Worm (Caenorhabditis elegans) whole organism, mixed stage, embryonic: ENCODE results near the gene col-8.

Source experiments
- M03D4.4 ChIP-seq: sonication (generic microtip); optimal IDR thresholded peaks from 2 replicates; lab custom pipeline; 2017; ENCODE audit warnings: mild to moderate bottlenecking, missing genetic modification characterization, missing compliant biosample characterization
- bed-3 ChIP-seq: fragments of 200-800 bp; sonication (Bioruptor generic); optimal IDR thresholded peaks from 3 replicates; lab custom pipeline; 2018; ENCODE audit warnings: mild to moderate bottlenecking, missing genetic modification characterization, moderate library complexity, missing compliant biosample characterization
- blmp-1 ChIP-seq: fragments of 150-350 bp; optimal IDR thresholded peaks from 2 replicates; lab custom pipeline; 2014; ENCODE audit warnings: missing biosample characterization, missing genetic modification characterization
- ceh-39 ChIP-seq: fragments of 150-350 bp; optimal IDR thresholded peaks from 2 replicates; lab custom pipeline; 2014; ENCODE audit warnings: missing biosample characterization, missing genetic modification characterization
- ceh-43 ChIP-seq: fragments of 200-800 bp; sonication (Bioruptor generic); optimal IDR thresholded peaks from 2 replicates; lab custom pipeline; 2018; ENCODE audit warnings: mild to moderate bottlenecking, missing genetic modification characterization, moderate library complexity, missing compliant biosample characterization
- ceh-83 ChIP-seq: fragments of 200-800 bp; sonication (Bioruptor generic); optimal IDR thresholded peaks from 2 replicates; lab custom pipeline; 2018; ENCODE audit warnings: mild to moderate bottlenecking, missing genetic modification characterization, missing compliant biosample characterization
- ces-1 ChIP-seq: fragments of 150-350 bp; optimal IDR thresholded peaks from 2 replicates; lab custom pipeline; 2014; ENCODE audit warnings: missing biosample characterization, missing genetic modification reagents, missing genetic modification characterization
- cnd-1 ChIP-seq: fragments of 200-800 bp; sonication (Bioruptor generic); optimal IDR thresholded peaks from 2 replicates; lab custom pipeline; 2018; ENCODE audit warnings: mild to moderate bottlenecking, missing genetic modification characterization, missing compliant biosample characterization
- drap-1 ChIP-seq: fragments of 200-800 bp; sonication (Bioruptor generic); optimal IDR thresholded peaks from 3 replicates; lab custom pipeline; 2018; ENCODE audit warnings: mild to moderate bottlenecking, missing genetic modification characterization, missing compliant biosample characterization
- elt-1 ChIP-seq: sonication (generic microtip); optimal IDR thresholded peaks from 2 replicates; lab custom pipeline; 2017; ENCODE audit warnings: missing genetic modification characterization, mild to moderate bottlenecking, missing compliant biosample characterization, antibody characterized with exemption, moderate library complexity, borderline replicate concordance; ENCODE audit not compliant: insufficient read depth
- elt-3 ChIP-seq: fragments of 150-350 bp; optimal IDR thresholded peaks from 2 replicates; lab custom pipeline; 2014; ENCODE audit warnings: missing biosample characterization, missing genetic modification characterization
- flh-1 ChIP-seq: fragments of 200-800 bp; sonication (Bioruptor generic); optimal IDR thresholded peaks from 2 replicates; lab custom pipeline; 2018; ENCODE audit warnings: mild to moderate bottlenecking, missing genetic modification characterization, moderate library complexity, missing compliant biosample characterization
- ham-2 ChIP-seq: fragments of 200-800 bp; sonication (Bioruptor generic); optimal IDR thresholded peaks from 2 replicates; lab custom pipeline; 2018; ENCODE audit warnings: mild to moderate bottlenecking, missing genetic modification characterization, missing compliant biosample characterization
- hlh-1 ChIP-seq: fragments of 150-350 bp; optimal IDR thresholded peaks from 2 replicates; lab custom pipeline; 2014; ENCODE audit warnings: missing biosample characterization, missing genetic modification reagents, missing genetic modification characterization
- lin-13 ChIP-seq: fragments of 150-350 bp; optimal IDR thresholded peaks from 2 replicates; lab custom pipeline; 2014; ENCODE audit warnings: missing biosample characterization, missing genetic modification characterization
- lin-32 ChIP-seq: fragments of 200-800 bp; sonication (Bioruptor generic); optimal IDR thresholded peaks from 2 replicates; lab custom pipeline; 2018; ENCODE audit warnings: mild to moderate bottlenecking, missing genetic modification characterization, missing compliant biosample characterization
- lsy-2 ChIP-seq: fragments of 150-350 bp; optimal IDR thresholded peaks from 2 replicates; lab custom pipeline; 2014; ENCODE audit warnings: missing biosample characterization, missing genetic modification characterization
- mab-5 ChIP-seq: fragments of 150-350 bp; optimal IDR thresholded peaks from 2 replicates; lab custom pipeline; 2014; ENCODE audit warnings: missing biosample characterization, missing genetic modification characterization
- mep-1 ChIP-seq: fragments of 150-350 bp; optimal IDR thresholded peaks from 2 replicates; lab custom pipeline; 2017; ENCODE audit warnings: missing biosample characterization, missing genetic modification reagents, missing genetic modification characterization, inconsistent platforms
- mls-2 ChIP-seq: sonication (generic microtip); optimal IDR thresholded peaks from 2 replicates; lab custom pipeline; 2016; ENCODE audit warnings: mild to moderate bottlenecking, missing genetic modification characterization, moderate library complexity, missing compliant biosample characterization
- nhr-12 ChIP-seq: fragments of 150-350 bp; optimal IDR thresholded peaks from 2 replicates; lab custom pipeline; 2014; ENCODE audit warnings: missing biosample characterization, missing genetic modification characterization
- nhr-2 ChIP-seq: fragments of 150-350 bp; optimal IDR thresholded peaks from 2 replicates; lab custom pipeline; 2014; ENCODE audit warnings: missing biosample characterization, missing genetic modification characterization
- nhr-237 ChIP-seq: fragments of 150-350 bp; optimal IDR thresholded peaks from 2 replicates; lab custom pipeline; 2014; ENCODE audit warnings: missing biosample characterization, missing genetic modification characterization
- nhr-28 ChIP-seq: fragments of 150-350 bp; optimal IDR thresholded peaks from 2 replicates; lab custom pipeline; 2014; ENCODE audit warnings: missing biosample characterization, missing genetic modification characterization
- nhr-76 ChIP-seq: sonication (generic microtip); optimal IDR thresholded peaks from 2 replicates; lab custom pipeline; 2017; ENCODE audit warnings: missing biosample characterization, missing genetic modification characterization
- pha-4 ChIP-seq: fragments of 150-350 bp; optimal IDR thresholded peaks from 2 replicates; lab custom pipeline; 2018; ENCODE audit warnings: missing biosample characterization, missing genetic modification reagents, missing genetic modification characterization
- sem-2 ChIP-seq: fragments of 200-800 bp; sonication (Bioruptor generic); optimal IDR thresholded peaks from 2 replicates; lab custom pipeline; 2018; ENCODE audit warnings: mild to moderate bottlenecking, missing genetic modification characterization, missing compliant biosample characterization
- snpc-4 ChIP-seq: fragments of 150-350 bp; optimal IDR thresholded peaks from 2 replicates; lab custom pipeline; 2014; ENCODE audit warnings: missing biosample characterization, missing genetic modification characterization
- sptf-1 ChIP-seq: sonication (generic microtip); optimal IDR thresholded peaks from 2 replicates; lab custom pipeline; 2017; ENCODE audit warnings: mild to moderate bottlenecking, missing genetic modification characterization, moderate library complexity, missing compliant biosample characterization
- tbx-8 ChIP-seq: fragments of 200-800 bp; sonication (Bioruptor generic); optimal IDR thresholded peaks from 2 replicates; lab custom pipeline; 2018; ENCODE audit warnings: mild to moderate bottlenecking, missing genetic modification characterization, moderate library complexity, missing compliant biosample characterization
- unc-120 ChIP-seq: sonication (generic microtip); optimal IDR thresholded peaks from 2 replicates; lab custom pipeline; 2017; ENCODE audit warnings: missing genetic modification characterization, missing compliant biosample characterization; ENCODE audit not compliant: poor library complexity, severe bottlenecking
- unc-39 ChIP-seq: fragments of 150-350 bp; optimal IDR thresholded peaks from 2 replicates; lab custom pipeline; 2014; ENCODE audit warnings: missing biosample characterization, missing genetic modification characterization
- unc-62 ChIP-seq: fragments of 150-350 bp; optimal IDR thresholded peaks from 2 replicates; lab custom pipeline; 2014; ENCODE audit warnings: missing biosample characterization, missing genetic modification reagents, missing genetic modification characterization
- zip-8 ChIP-seq: fragments of 150-350 bp; optimal IDR thresholded peaks from 2 replicates; lab custom pipeline; 2014; ENCODE audit warnings: missing biosample characterization, missing genetic modification characterization
- ztf-11 ChIP-seq: fragments of 150-350 bp; optimal IDR thresholded peaks from 2 replicates; lab custom pipeline; 2014; ENCODE audit warnings: missing biosample characterization, missing genetic modification characterization

Gene col-8

DNA sequence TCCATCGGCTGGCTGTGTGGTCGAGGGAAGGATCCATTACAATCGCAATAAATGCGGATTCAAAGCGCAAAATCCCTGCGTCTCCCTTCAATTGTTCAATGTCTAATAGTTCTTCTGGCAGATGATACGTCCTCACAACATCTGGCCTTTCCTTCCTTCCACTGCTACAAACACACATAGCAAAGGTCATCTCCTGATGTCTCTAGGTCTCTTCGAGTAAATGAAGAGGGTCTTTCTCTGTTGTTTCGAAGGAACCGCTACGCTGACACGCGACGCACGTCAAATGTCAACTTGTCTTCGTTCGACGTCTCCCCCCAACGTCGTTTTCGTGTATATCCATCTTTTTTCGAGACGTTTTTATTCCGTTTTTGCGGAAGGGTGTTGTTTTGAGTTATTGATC, 41.5 kb downstream of the col-8 start (continued):
- TF ChIP-seq ces-1 (GFP tag; lab: Kevin White, UChicago) (no peak), sptf-1 (peak; percentile 53)

DNA sequence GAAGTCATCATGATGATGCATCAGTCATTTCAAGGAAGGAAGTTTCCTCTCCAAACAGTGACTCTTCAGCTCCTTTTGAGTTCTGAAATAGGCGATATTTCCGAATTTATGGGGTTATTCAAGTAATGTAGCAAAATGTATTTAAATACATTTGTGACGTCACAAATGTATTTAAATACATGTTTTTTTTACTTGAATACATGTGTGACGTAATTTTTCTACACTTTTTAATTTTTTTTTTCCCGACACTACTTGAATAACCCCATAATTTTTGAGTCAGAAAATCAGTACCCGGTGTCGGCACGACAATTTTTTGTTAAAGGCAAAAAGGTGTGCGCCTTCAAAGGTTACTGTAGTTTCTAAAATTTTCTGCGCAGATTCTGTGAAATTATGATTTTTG, 45.4 kb downstream of the col-8 start:
- TF ChIP-seq zip-8 (tag; lab: Kevin White, UChicago) (peak; percentile 91), lsy-2 (tag; lab: Kevin White, UChicago) (no peak), drap-1 (GFP tag; lab: Kevin White, UChicago) (no peak), ceh-39 (tag; lab: Kevin White, UChicago) (no peak)

ce11 chrIII:6973682-6974081, 46.7 kb downstream of the col-8 start, which contains the start of gene F31E3.2:
Gene F31E3.2 (plus strand): TSS chrIII:6973982.
- no peak for TF ChIP-seq M03D4.4 (tag; lab: Kevin White, UChicago)
- no peak for TF ChIP-seq unc-120
- TF ChIP-seq elt-1 (tag; lab: Kevin White, UChicago): no peak
- TF ChIP-seq flh-1: no peak
- no peak for TF ChIP-seq lin-13
- TF ChIP-seq unc-39: no peak
- TF ChIP-seq ceh-43 (GFP tag; lab: Kevin White, UChicago): no peak
- no peak for TF ChIP-seq zip-8 (tag; lab: Kevin White, UChicago)
- no peak for TF ChIP-seq blmp-1 (tag; lab: Kevin White, UChicago)

DNA sequence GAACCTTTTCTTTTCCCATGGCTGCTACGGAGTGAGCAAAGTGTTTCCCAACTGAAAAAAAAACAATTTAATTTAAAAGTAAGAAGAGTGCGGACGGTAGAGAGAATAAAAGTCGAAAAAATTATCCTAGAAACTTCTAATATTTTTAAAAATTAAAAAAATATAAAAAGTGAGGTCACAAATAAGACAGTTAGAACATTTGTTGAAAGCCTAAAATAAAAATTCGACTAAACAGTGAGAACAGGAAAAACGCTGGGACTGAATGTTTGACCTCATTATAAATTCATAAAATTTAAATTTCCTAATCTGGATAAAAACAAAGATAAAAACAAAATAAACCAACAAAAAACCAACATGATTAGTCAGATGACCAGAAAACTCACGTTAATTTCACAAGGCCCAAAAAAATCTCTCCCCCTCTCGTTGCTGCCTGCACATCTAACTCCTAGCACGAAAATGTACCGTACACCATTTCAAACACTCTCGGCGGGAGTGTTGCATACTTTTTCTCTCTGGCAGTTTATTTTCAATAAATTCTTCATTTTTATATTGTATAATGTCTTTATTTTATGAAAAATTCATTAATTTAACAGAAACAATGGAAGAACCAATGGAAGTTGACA, 48.6 kb downstream of the col-8 start, which contains the start of the genes eef-1A.1 and rfc-4:
Gene eef-1A.1 (minus strand): TSS at position 51 of the 623 bp plus-strand sequence.
Gene rfc-4 (plus strand): TSS at position 592 of the 623 bp plus-strand sequence.
- TF ChIP-seq unc-62 (GFP tag; lab: Kevin White, UChicago) (peak; percentile 85), lin-32 (GFP tag; lab: Kevin White, UChicago) (no peak), unc-39 (no peak), lsy-2 (tag; lab: Kevin White, UChicago) (peak; percentile 100), ceh-83 (GFP tag; lab: Kevin White, UChicago) (no peak), mab-5 (peak; percentile 75), ham-2 (no peak), blmp-1 (tag; lab: Kevin White, UChicago) (peak; percentile 19), M03D4.4 (tag; lab: Kevin White, UChicago) (peak; percentile 73), drap-1 (GFP tag; lab: Kevin White, UChicago) (peak; percentile 71), sem-2 (GFP tag; lab: Kevin White, UChicago) (no peak), nhr-76 (tag; lab: Kevin White, UChicago) (no peak), mls-2 (peak; percentile 58), cnd-1 (tag; lab: Kevin White, UChicago) (peak; percentile 31), nhr-12 (no peak), nhr-28 (no peak), nhr-237 (tag; lab: Kevin White, UChicago) (peak; percentile 96), sptf-1 (peak; percentile 87), flh-1 (no peak), ces-1 (GFP tag; lab: Kevin White, UChicago) (peak; percentile 89), unc-120 (peak; percentile 76), nhr-2 (tag; lab: Kevin White, UChicago) (peak; percentile 80), mep-1 (tag; lab: Kevin White, UChicago) (peak; percentile 97), tbx-8 (no peak), pha-4 (tag; lab: Kevin White, UChicago) (peak; percentile 97), snpc-4 (tag; lab: Kevin White, UChicago) (no peak), bed-3 (peak; percentile 18), hlh-1 (peak; percentile 83), lin-13 (peak; percentile 91), ztf-11 (tag; lab: Kevin White, UChicago) (peak; percentile 79), elt-1 (tag; lab: Kevin White, UChicago) (no peak), ceh-39 (tag; lab: Kevin White, UChicago) (peak; percentile 97), zip-8 (tag; lab: Kevin White, UChicago) (no peak), ceh-43 (GFP tag; lab: Kevin White, UChicago) (peak; percentile 39), elt-3 (peak; percentile 63)
- TF ChIP-seq, all 35 proteins: peak for 22
